Worm (Caenorhabditis elegans) whole organism, L1 larva: ENCODE data around the gene srxa-12.

Experiments
- C04F5.9 ChIP-seq: sonication (generic microtip); optimal IDR thresholded peaks from 2 replicates; lab custom pipeline; 2016; ENCODE audit warnings: missing genetic modification characterization, missing compliant biosample characterization
- C16A3.4 ChIP-seq: fragments of 150-350 bp; optimal IDR thresholded peaks from 2 replicates; lab custom pipeline; 2014; ENCODE audit warnings: missing biosample characterization, missing genetic modification characterization
- Y116A8C.19 ChIP-seq: sonication (generic microtip); optimal IDR thresholded peaks from 2 replicates; lab custom pipeline; 2016; ENCODE audit warnings: missing compliant biosample characterization, missing genetic modification characterization, borderline replicate concordance
- aly-2 ChIP-seq: fragments of 150-350 bp; optimal IDR thresholded peaks from 2 replicates; lab custom pipeline; 2014; ENCODE audit warnings: missing biosample characterization, missing genetic modification characterization
- ama-1 ChIP-seq: fragments of 150-350 bp; optimal IDR thresholded peaks from 2 replicates; lab custom pipeline; 2014
- blmp-1 ChIP-seq: fragments of 150-350 bp; optimal IDR thresholded peaks from 2 replicates; lab custom pipeline; 2014; ENCODE audit warnings: missing biosample characterization, missing genetic modification characterization
- ceh-82 ChIP-seq, 3 experiments: fragments of 150-350 bp in 1 of 3; sonication (generic microtip) in 2 of 3; optimal IDR thresholded peaks; 2 replicates each; lab custom pipeline; 2014 to 2017; ENCODE audit warnings: missing biosample characterization in 3 of 3, missing genetic modification characterization in 3 of 3
- ceh-88 ChIP-seq: fragments of 200-800 bp; sonication (Bioruptor generic); IDR thresholded peaks from 2 replicates; pipeline ENCODE4 v1.3.6; 2022; ENCODE audit warnings: missing genetic modification characterization, missing compliant biosample characterization
- elt-3 ChIP-seq, 6 experiments: fragments of 150-350 bp in 1 of 6; sonication (generic microtip); optimal IDR thresholded peaks; 2 replicates each; lab custom pipeline; 2017 to 2018; ENCODE audit warnings: missing biosample characterization in 6 of 6, missing genetic modification characterization in 6 of 6, inconsistent platforms in 1 of 6
- ets-5 ChIP-seq: fragments of 200-800 bp; sonication (Bioruptor generic); IDR thresholded peaks from 2 replicates; pipeline ENCODE4 v1.3.6; 2022; ENCODE audit warnings: missing genetic modification characterization, missing compliant biosample characterization
- fkh-8 ChIP-seq: sonication (generic microtip); optimal IDR thresholded peaks from 2 replicates; lab custom pipeline; 2016; ENCODE audit warnings: mild to moderate bottlenecking, missing genetic modification characterization, missing compliant biosample characterization
- fos-1 ChIP-seq: fragments of 150-350 bp; optimal IDR thresholded peaks from 2 replicates; lab custom pipeline; 2014; ENCODE audit warnings: missing biosample characterization, missing genetic modification characterization
- grh-1 ChIP-seq: fragments of 200-800 bp; sonication (Bioruptor generic); IDR thresholded peaks from 2 replicates; pipeline ENCODE4 v1.3.6; 2022; ENCODE audit warnings: missing genetic modification reagents, missing genetic modification characterization, missing compliant biosample characterization
- irx-1 ChIP-seq: sonication (generic microtip); optimal IDR thresholded peaks from 2 replicates; lab custom pipeline; 2016; ENCODE audit warnings: missing genetic modification characterization, missing compliant biosample characterization
- isw-1 ChIP-seq: fragments of 200-800 bp; sonication (Bioruptor generic); IDR thresholded peaks from 2 replicates; pipeline ENCODE4 v1.3.6; 2022; ENCODE audit warnings: missing genetic modification characterization, missing compliant biosample characterization
- jun-1 ChIP-seq: fragments of 150-350 bp; optimal IDR thresholded peaks from 2 replicates; lab custom pipeline; 2014; ENCODE audit warnings: missing biosample characterization, missing genetic modification reagents, missing genetic modification characterization
- lin-35 ChIP-seq, 2 experiments: fragments of 150-350 bp; optimal IDR thresholded peaks; 2 replicates each; lab custom pipeline; 2014; ENCODE audit warnings: missing biosample characterization in 2 of 2, missing genetic modification characterization in 2 of 2, missing genetic modification reagents in 2 of 2
- lsy-2 ChIP-seq, 2 experiments: fragments of 150-350 bp; optimal IDR thresholded peaks; 2 replicates each; lab custom pipeline; 2014; ENCODE audit warnings: missing biosample characterization in 2 of 2, missing genetic modification characterization in 2 of 2
- mdl-1 ChIP-seq, 2 experiments: fragments of 150-350 bp; optimal IDR thresholded peaks; 2 replicates each; lab custom pipeline; 2014 to 2017; ENCODE audit warnings: missing biosample characterization in 2 of 2, missing genetic modification characterization in 2 of 2, inconsistent platforms in 1 of 2
- mep-1 ChIP-seq: fragments of 150-350 bp; optimal IDR thresholded peaks from 2 replicates; lab custom pipeline; 2014; ENCODE audit warnings: missing biosample characterization, missing genetic modification characterization
- nhr-12 ChIP-seq: sonication (generic microtip); optimal IDR thresholded peaks from 2 replicates; lab custom pipeline; 2017; ENCODE audit warnings: missing biosample characterization, missing genetic modification characterization
- nhr-20 ChIP-seq: sonication (generic microtip); optimal IDR thresholded peaks from 2 replicates; lab custom pipeline; 2016; ENCODE audit warnings: mild to moderate bottlenecking, missing genetic modification characterization, missing compliant biosample characterization
- nhr-47 ChIP-seq: sonication (generic microtip); optimal IDR thresholded peaks from 2 replicates; lab custom pipeline; 2016; ENCODE audit warnings: mild to moderate bottlenecking, missing genetic modification characterization, moderate library complexity, missing compliant biosample characterization
- nhr-71 ChIP-seq: sonication (generic microtip); optimal IDR thresholded peaks from 2 replicates; lab custom pipeline; 2016; ENCODE audit warnings: mild to moderate bottlenecking, missing genetic modification characterization, moderate library complexity, missing compliant biosample characterization
- nhr-76 ChIP-seq: sonication (generic microtip); optimal IDR thresholded peaks from 2 replicates; lab custom pipeline; 2017; ENCODE audit warnings: missing biosample characterization, missing genetic modification characterization
- nhr-85 ChIP-seq: sonication (generic microtip); peaks from one replicate; lab custom pipeline; 2016; ENCODE audit warnings: missing genetic modification characterization, inconsistent platforms, missing compliant biosample characterization
- nhr-90 ChIP-seq: sonication (generic microtip); optimal IDR thresholded peaks from 2 replicates; lab custom pipeline; 2016; ENCODE audit warnings: mild to moderate bottlenecking, missing genetic modification characterization, missing compliant biosample characterization; ENCODE audit not compliant: poor library complexity
- pqm-1 ChIP-seq: sonication (generic microtip); optimal IDR thresholded peaks from 3 replicates; lab custom pipeline; 2017; ENCODE audit warnings: missing biosample characterization, missing genetic modification characterization
- snpc-4 ChIP-seq: fragments of 150-350 bp; optimal IDR thresholded peaks from 2 replicates; lab custom pipeline; 2014; ENCODE audit warnings: missing biosample characterization, missing genetic modification characterization
- snu-23 ChIP-seq: sonication (generic microtip); optimal IDR thresholded peaks from 2 replicates; lab custom pipeline; 2016; ENCODE audit warnings: missing genetic modification characterization, missing compliant biosample characterization
- sox-4 ChIP-seq: sonication (generic microtip); optimal IDR thresholded peaks from 2 replicates; lab custom pipeline; 2016; ENCODE audit warnings: missing genetic modification characterization, missing compliant biosample characterization
- sptf-1 ChIP-seq: fragments of 150-350 bp; optimal IDR thresholded peaks from 2 replicates; lab custom pipeline; 2014; ENCODE audit warnings: missing biosample characterization, missing genetic modification characterization
- swsn-7 ChIP-seq: sonication (generic microtip); optimal IDR thresholded peaks from 2 replicates; lab custom pipeline; 2016; ENCODE audit warnings: missing genetic modification characterization, missing compliant biosample characterization
- tbx-2 ChIP-seq: sonication (generic microtip); optimal IDR thresholded peaks from 2 replicates; lab custom pipeline; 2016; ENCODE audit warnings: missing genetic modification characterization, missing compliant biosample characterization
- unc-130 ChIP-seq: fragments of 150-350 bp; optimal IDR thresholded peaks from 2 replicates; lab custom pipeline; 2017; ENCODE audit warnings: missing biosample characterization, missing genetic modification characterization, inconsistent platforms
- unc-30 ChIP-seq: sonication (generic microtip); optimal IDR thresholded peaks from 2 replicates; lab custom pipeline; 2017; ENCODE audit warnings: missing biosample characterization, missing genetic modification characterization
- unc-62 ChIP-seq: fragments of 150-350 bp; optimal IDR thresholded peaks from 2 replicates; lab custom pipeline; 2014; ENCODE audit warnings: missing biosample characterization, missing genetic modification reagents, missing genetic modification characterization
- unc-86 ChIP-seq: sonication (generic microtip); optimal IDR thresholded peaks from 2 replicates; lab custom pipeline; 2016; ENCODE audit warnings: missing genetic modification characterization, missing compliant biosample characterization
- unc-98 ChIP-seq: fragments of 200-800 bp; sonication (Bioruptor generic); IDR thresholded peaks from 2 replicates; pipeline ENCODE4 v1.3.6; 2022; ENCODE audit warnings: missing genetic modification characterization, missing compliant biosample characterization
- xbp-1 ChIP-seq: sonication (generic microtip); optimal IDR thresholded peaks from 2 replicates; lab custom pipeline; 2016; ENCODE audit warnings: missing genetic modification characterization, missing compliant biosample characterization
- ztf-4 ChIP-seq: fragments of 150-350 bp; optimal IDR thresholded peaks from 2 replicates; lab custom pipeline; 2014; ENCODE audit warnings: missing biosample characterization, missing genetic modification characterization

Gene srxa-12

DNA sequence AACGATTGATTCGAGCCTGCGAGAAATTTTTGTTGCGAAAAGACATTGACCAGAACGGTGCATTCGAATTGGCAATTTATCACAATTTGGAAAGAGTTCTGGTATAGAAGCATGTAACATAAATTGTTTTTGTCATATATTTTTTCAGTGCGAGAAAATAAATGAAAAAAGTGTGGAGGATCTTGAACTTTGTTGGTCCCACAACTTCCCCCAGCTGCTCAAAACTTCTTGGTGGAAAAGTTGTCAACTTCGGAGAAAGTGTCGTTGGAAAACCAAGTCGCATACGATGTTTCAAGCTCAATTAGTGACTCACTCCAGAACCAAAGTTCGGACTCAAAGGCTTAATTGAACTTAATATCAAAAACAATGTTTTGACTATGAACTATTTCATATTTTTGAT lies 5.5 kb downstream of the srxa-12 start:
- no peak for TF ChIP-seq ztf-4 (tag; lab: Kevin White, UChicago)
- TF ChIP-seq sox-4 (tag; lab: Kevin White, UChicago) = no peak
- no peak for TF ChIP-seq sptf-1 (tag; lab: Kevin White, UChicago)
- TF ChIP-seq nhr-90 = no peak
- TF ChIP-seq nhr-12 (tag; lab: Kevin White, UChicago) = no peak
- no peak for TF ChIP-seq xbp-1 (tag; lab: Kevin White, UChicago)
- TF ChIP-seq unc-98 (GFP tag; lab: Robert Waterston, UW) = no peak
- no peak for TF ChIP-seq nhr-76 (tag; lab: Kevin White, UChicago)
- no peak for TF ChIP-seq swsn-7 (tag; lab: Kevin White, UChicago)
- no peak for TF ChIP-seq pqm-1 (tag; lab: Kevin White, UChicago)
- no peak for TF ChIP-seq blmp-1 (tag; lab: Kevin White, UChicago)
- TF ChIP-seq mep-1 (tag; lab: Kevin White, UChicago) = no peak
- no peak for TF ChIP-seq ets-5 (GFP tag; lab: Robert Waterston, UW)
- no peak for TF ChIP-seq elt-3 (tag; optimal IDR thresholded peaks at IDR 0.05; lab: Kevin White, UChicago)
- no peak for TF ChIP-seq nhr-47 (tag; lab: Kevin White, UChicago)
- TF ChIP-seq ceh-88 (GFP tag; lab: Robert Waterston, UW) = no peak
- no peak for TF ChIP-seq Y116A8C.19 (tag; lab: Kevin White, UChicago)
- no peak for TF ChIP-seq C16A3.4

DNA sequence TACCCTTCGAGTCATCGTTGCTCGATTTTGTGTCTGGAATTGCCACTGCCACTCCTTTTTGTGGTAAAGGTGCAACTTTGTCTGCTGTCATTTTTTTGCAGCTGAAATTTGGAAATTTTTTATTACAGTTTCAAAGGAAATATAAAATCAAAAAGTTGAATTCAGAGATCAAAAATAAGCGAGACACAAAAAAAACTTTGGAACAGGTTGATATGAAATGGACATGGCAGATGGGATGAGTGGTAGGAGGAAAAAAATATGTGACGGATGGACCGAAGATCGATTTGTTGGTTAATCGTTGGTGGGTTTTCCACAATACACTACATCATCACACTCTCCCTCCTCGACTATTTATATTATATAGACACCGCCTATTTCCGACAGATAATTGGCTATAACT lies 8.0 kb downstream of the srxa-12 start, which contains the start of gene R10D12.1:
Gene R10D12.1, minus strand, starts transcription at position 101 of the 400 bp plus-strand sequence.
- TF ChIP-seq irx-1 (tag; lab: Kevin White, UChicago) (no peak), aly-2 (tag; lab: Kevin White, UChicago) (no peak), snu-23 (GFP tag; lab: Kevin White, UChicago) (no peak), fkh-8 (no peak), ceh-82 (tag; optimal IDR thresholded peaks at IDR 0.05; lab: Kevin White, UChicago) (no peak), snpc-4 (no peak), ceh-88 (GFP tag; lab: Robert Waterston, UW) (no peak), unc-62 (no peak), isw-1 (no peak), elt-3 (tag; optimal IDR thresholded peaks at IDR 0.05; lab: Kevin White, UChicago) (peak in 1 of 6 experiments; percentile 40), unc-30 (tag; lab: Kevin White, UChicago) (no peak), C04F5.9 (tag; lab: Kevin White, UChicago) (no peak), unc-130 (tag; lab: Kevin White, UChicago) (no peak), grh-1 (GFP tag; lab: Robert Waterston, UW) (0 out of 2 replicates have a peak, but pooled peaks have one; percentile 25), nhr-20 (tag; lab: Kevin White, UChicago) (peak; percentile 2), nhr-85 (tag; lab: Kevin White, UChicago) (no peak), tbx-2 (tag; lab: Kevin White, UChicago) (no peak), unc-98 (GFP tag; lab: Robert Waterston, UW) (no peak), ama-1 (lab: Kevin White, UChicago) (peak; percentile 30), mdl-1 (tag; optimal IDR thresholded peaks at IDR 0.05; lab: Kevin White, UChicago) (no peak)

DNA sequence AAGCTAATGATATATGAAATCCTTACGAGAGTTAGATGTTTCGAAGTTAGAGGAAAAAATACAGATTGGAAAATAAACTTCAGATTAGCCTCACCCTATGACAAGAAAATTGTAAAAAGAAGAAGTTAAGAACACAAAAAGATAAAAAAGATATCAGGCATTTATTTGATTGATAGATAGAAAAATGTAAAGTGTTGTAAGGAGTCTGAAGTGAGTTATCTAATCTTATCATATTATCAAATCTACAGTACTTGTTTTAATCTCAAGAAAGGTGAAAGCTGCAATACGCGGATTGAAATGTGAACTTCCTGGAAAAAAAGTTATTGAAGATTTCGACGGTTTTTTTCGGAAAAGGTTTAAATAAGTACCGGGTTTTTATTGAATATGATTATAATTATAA lies 8.9 kb downstream of the srxa-12 start:
- TF ChIP-seq elt-3 (tag; optimal IDR thresholded peaks at IDR 0.05; lab: Kevin White, UChicago) (peak in 5 of 6 experiments; percentile 25 to 93 (median 82)), pqm-1 (tag; lab: Kevin White, UChicago) (no peak), blmp-1 (tag; lab: Kevin White, UChicago) (peak; percentile 41), nhr-76 (tag; lab: Kevin White, UChicago) (no peak), unc-86 (tag; lab: Kevin White, UChicago) (no peak), lsy-2 (tag; optimal IDR thresholded peaks at IDR 0.05; lab: Kevin White, UChicago) (peak in 1 of 2 experiments; percentile 2)

DNA sequence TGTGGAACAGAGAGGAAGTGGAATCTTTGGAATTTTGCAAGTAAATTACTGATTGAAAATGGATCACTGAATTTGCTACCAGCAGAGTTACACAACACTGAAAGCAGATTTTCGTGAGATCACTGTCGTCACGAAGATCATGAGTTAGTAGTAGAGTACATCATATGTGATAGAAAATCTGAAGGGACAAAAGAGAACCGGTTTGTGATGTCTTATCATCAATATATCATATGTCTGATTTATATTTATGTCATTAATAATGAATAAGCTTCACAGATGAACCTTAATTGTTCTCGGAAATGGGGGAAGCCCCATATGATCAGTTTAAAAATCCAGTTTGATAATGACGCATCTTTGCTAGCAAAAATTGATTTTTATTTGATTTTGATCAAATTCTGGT lies 9.6 kb downstream of the srxa-12 start:
- peak in 1 of 2 experiments; percentile 11 for TF ChIP-seq lin-35 (GFP tag; optimal IDR thresholded peaks at IDR 0.05; lab: Kevin White, UChicago)
- TF ChIP-seq grh-1 (GFP tag; lab: Robert Waterston, UW) = peak; percentile 63
- peak; percentile 1 for TF ChIP-seq nhr-71
- TF ChIP-seq fos-1 (tag; lab: Kevin White, UChicago) = no peak
- peak in 2 of 6 experiments; percentile 25 to 31 for TF ChIP-seq elt-3 (tag; optimal IDR thresholded peaks at IDR 0.05; lab: Kevin White, UChicago)
- no peak for TF ChIP-seq pqm-1 (tag; lab: Kevin White, UChicago)
- TF ChIP-seq nhr-20 (tag; lab: Kevin White, UChicago) = peak; percentile 2
- TF ChIP-seq blmp-1 (tag; lab: Kevin White, UChicago) = peak; percentile 19
- peak; percentile 77 for TF ChIP-seq nhr-85 (tag; lab: Kevin White, UChicago)
- no peak for TF ChIP-seq jun-1 (tag; lab: Kevin White, UChicago)
